Worm (Caenorhabditis elegans) whole organism, L4/young adult: Measurements from ENCODE around the gene C45G9.6.

ENCODE experiments used
- W03F9.2 ChIP-seq: fragments of 150-350 bp; optimal IDR thresholded peaks from 2 replicates; lab custom pipeline; 2014; ENCODE audit warnings: missing biosample characterization, missing genetic modification characterization
- dao-5 ChIP-seq: sonication (generic microtip); optimal IDR thresholded peaks from 2 replicates; lab custom pipeline; 2016; ENCODE audit warnings: missing genotype, missing genetic modification characterization, moderate library complexity, missing compliant biosample characterization
- him-1 ChIP-seq: sonication (generic microtip); optimal IDR thresholded peaks from 2 replicates; lab custom pipeline; 2016; ENCODE audit warnings: missing genotype, missing genetic modification reagents, missing genetic modification characterization, missing compliant biosample characterization

Gene C45G9.6

ce11 chrIII:5081573-5081823, 45.2 kb downstream of the C45G9.6 start, which contains the start of gene cox-6A:
Gene cox-6A (plus strand): TSS chrIII:5081724.
- TF ChIP-seq him-1 (no peak), W03F9.2 (no peak), dao-5 (tag; lab: Kevin White, UChicago) (no peak)

- TF ChIP-seq W03F9.2 = no peak
- TF ChIP-seq him-1 = no peak
- TF ChIP-seq dao-5 (tag; lab: Kevin White, UChicago) = no peak
These were observed 47.0 kb downstream of the C45G9.6 start for ce11 chrIII:5083304-5083703.

ce11 chrIII:5085529-5085928, 49.3 kb downstream of the C45G9.6 start, which contains the start of gene cah-1:
Gene cah-1 (minus strand): TSS chrIII:5085629.
- no peak for TF ChIP-seq dao-5 (tag; lab: Kevin White, UChicago)
- TF ChIP-seq W03F9.2 = no peak
- TF ChIP-seq him-1 = no peak

- TF ChIP-seq him-1 (no peak), dao-5 (tag; lab: Kevin White, UChicago) (no peak), W03F9.2 (no peak)
These were observed 53.2 kb downstream of the C45G9.6 start for ce11 chrIII:5089489-5089888.
